Fruit fly (Drosophila melanogaster) whole organism, wandering third instar larva: ENCODE data around the gene sds22.

Source experiments
- Abd-B ChIP-seq: fragments of >200 bp; optimal IDR thresholded peaks from 2 replicates; lab custom pipeline; 2017; ENCODE audit warnings: missing biosample characterization, missing genetic modification characterization
- CG32264 ChIP-seq: fragments of 200-800 bp; sonication (Bioruptor generic); optimal IDR thresholded peaks from 2 replicates; lab custom pipeline; 2016; ENCODE audit warnings: missing biosample characterization, missing genetic modification characterization
- CG9705 ChIP-seq: fragments of 200-800 bp; sonication (Bioruptor generic); optimal IDR thresholded peaks from 2 replicates; lab custom pipeline; 2018; ENCODE audit warnings: missing biosample characterization, mild to moderate bottlenecking, missing genetic modification characterization
- CrebA ChIP-seq: fragments of 200-800 bp; sonication (Bioruptor generic); optimal IDR thresholded peaks from 2 replicates; lab custom pipeline; 2016; ENCODE audit warnings: missing biosample characterization, mild to moderate bottlenecking, missing genetic modification characterization, borderline replicate concordance
- Dfd ChIP-seq: fragments of >200 bp; optimal IDR thresholded peaks from 2 replicates; lab custom pipeline; 2017; ENCODE audit warnings: missing biosample characterization, missing genetic modification characterization
- Dif ChIP-seq: fragments of 200-275, 200-300 bp; sonication (Bioruptor generic); optimal IDR thresholded peaks from 2 replicates; lab custom pipeline; 2018; ENCODE audit warnings: missing biosample characterization, missing genetic modification characterization; ENCODE audit not compliant: partially characterized antibody
- GATAd ChIP-seq: sonication (Bioruptor generic); optimal IDR thresholded peaks from 2 replicates; lab custom pipeline; 2016; ENCODE audit warnings: missing biosample characterization, missing genetic modification characterization
- HLH106 ChIP-seq: fragments of 200-800 bp; optimal IDR thresholded peaks from 3 replicates; lab custom pipeline; 2019; ENCODE audit warnings: missing biosample characterization, mild to moderate bottlenecking, missing genetic modification characterization, moderate library complexity
- Hnf4 ChIP-seq: fragments of 200-800 bp; sonication (Bioruptor generic); optimal IDR thresholded peaks from 2 replicates; lab custom pipeline; 2016; ENCODE audit warnings: missing biosample characterization, mild to moderate bottlenecking, missing genetic modification characterization
- Hr78 ChIP-seq: fragments of >200 bp; optimal IDR thresholded peaks from 2 replicates; lab custom pipeline; 2017; ENCODE audit warnings: missing biosample characterization, missing genetic modification characterization
- Hr83 ChIP-seq: fragments of 200-300 bp; sonication (Bioruptor generic); optimal IDR thresholded peaks from 2 replicates; lab custom pipeline; 2016; ENCODE audit warnings: missing biosample characterization, mild to moderate bottlenecking, missing genetic modification characterization, moderate library complexity; ENCODE audit not compliant: poor library complexity, severe bottlenecking
- Jra ChIP-seq: sonication (Bioruptor generic); optimal IDR thresholded peaks from 2 replicates; lab custom pipeline; 2016; ENCODE audit warnings: missing biosample characterization, missing genetic modification characterization
- Mio ChIP-seq: sonication (Bioruptor generic); optimal IDR thresholded peaks from 2 replicates; lab custom pipeline; 2016; ENCODE audit warnings: missing biosample characterization, missing genetic modification characterization
- Myc ChIP-seq: fragments of >200 bp; optimal IDR thresholded peaks from 2 replicates; lab custom pipeline; 2017
- N ChIP-seq: fragments of >200 bp; optimal IDR thresholded peaks from 2 replicates; lab custom pipeline; 2018; ENCODE audit warnings: missing biosample characterization, missing external identifiers, missing genetic modification characterization
- OdsH ChIP-seq: fragments of 200-800 bp; sonication (Bioruptor generic); optimal IDR thresholded peaks from 2 replicates; lab custom pipeline; 2016; ENCODE audit warnings: missing biosample characterization, mild to moderate bottlenecking, missing genetic modification characterization
- Rel ChIP-seq, 2 experiments: fragments of 200-800 bp; sonication (Bioruptor generic) in 1 of 2; optimal IDR thresholded peaks; 2 replicates in 1 of 2; 3 replicates in 1 of 2; lab custom pipeline; 2016 to 2019; ENCODE audit warnings: mild to moderate bottlenecking in 2 of 2, missing biosample characterization in 2 of 2, missing genetic modification characterization in 2 of 2, moderate library complexity in 1 of 2
- Sp1 ChIP-seq: fragments of 200-800 bp; sonication (Bioruptor generic); optimal IDR thresholded peaks from 3 replicates; lab custom pipeline; 2019; ENCODE audit warnings: missing biosample characterization, mild to moderate bottlenecking, missing genetic modification characterization, moderate library complexity
- Vsx2 ChIP-seq: fragments of 200-300, 225-300 bp; sonication (Bioruptor generic); optimal IDR thresholded peaks from 2 replicates; lab custom pipeline; 2018; ENCODE audit warnings: missing biosample characterization, missing genetic modification characterization; ENCODE audit not compliant: partially characterized antibody
- br ChIP-seq: fragments of 200-800 bp; sonication (Bioruptor generic); optimal IDR thresholded peaks from 2 replicates; lab custom pipeline; 2016; ENCODE audit warnings: missing biosample characterization, missing genetic modification characterization
- brk ChIP-seq: fragments of 200-800 bp; sonication (Bioruptor generic); optimal IDR thresholded peaks from 2 replicates; lab custom pipeline; 2016; ENCODE audit warnings: missing biosample characterization, mild to moderate bottlenecking, missing genetic modification characterization
- dl ChIP-seq, 2 experiments: fragments of 175-275, 200-275 bp in 1 of 2; fragments of 200-275 bp in 1 of 2; sonication (Bioruptor generic); optimal IDR thresholded peaks; lab custom pipeline; 2018; ENCODE audit warnings: mild to moderate bottlenecking in 2 of 2, missing biosample characterization in 2 of 2, missing genetic modification characterization in 2 of 2, moderate library complexity in 2 of 2; ENCODE audit not compliant: partially characterized antibody in 2 of 2, insufficient read depth in 1 of 2
- dmrt93B ChIP-seq: fragments of 200-800 bp; sonication (Bioruptor generic); optimal IDR thresholded peaks from 2 replicates; lab custom pipeline; 2018; ENCODE audit warnings: missing biosample characterization, mild to moderate bottlenecking, missing genetic modification characterization
- dsf ChIP-seq: sonication (Bioruptor generic); optimal IDR thresholded peaks from 2 replicates; lab custom pipeline; 2016; ENCODE audit warnings: missing biosample characterization, missing genetic modification characterization, borderline replicate concordance
- ey ChIP-seq: fragments of 200-800 bp; sonication (Bioruptor generic); optimal IDR thresholded peaks from 2 replicates; lab custom pipeline; 2016; ENCODE audit warnings: missing biosample characterization, missing genetic modification characterization
- foxo ChIP-seq, 2 experiments: fragments of 200-800 bp; sonication (Bioruptor generic); optimal IDR thresholded peaks; 2 replicates in 1 of 2; 3 replicates in 1 of 2; lab custom pipeline; 2016 to 2017; ENCODE audit warnings: missing biosample characterization in 2 of 2, missing genetic modification characterization in 2 of 2
- fru ChIP-seq: fragments of 200-800 bp; sonication (Bioruptor generic); optimal IDR thresholded peaks from 3 replicates; lab custom pipeline; 2016; ENCODE audit warnings: missing biosample characterization, mild to moderate bottlenecking, missing genetic modification characterization
- h ChIP-seq: fragments of 200-800 bp; sonication (Bioruptor generic); optimal IDR thresholded peaks from 3 replicates; lab custom pipeline; 2016; ENCODE audit warnings: missing biosample characterization, mild to moderate bottlenecking, missing genetic modification characterization
- jim ChIP-seq: fragments of 175-275, 200-325 bp; sonication (Bioruptor generic); optimal IDR thresholded peaks from 2 replicates; lab custom pipeline; 2016; ENCODE audit warnings: missing biosample characterization, mild to moderate bottlenecking, missing genetic modification characterization
- lola ChIP-seq: fragments of >200 bp; optimal IDR thresholded peaks from 2 replicates; lab custom pipeline; 2017; ENCODE audit warnings: missing biosample characterization, missing genetic modification characterization
- pan ChIP-seq: fragments of >200 bp; optimal IDR thresholded peaks from 2 replicates; lab custom pipeline; 2017
- psq ChIP-seq: fragments of 200-800 bp; sonication (Bioruptor generic); optimal IDR thresholded peaks from 3 replicates; lab custom pipeline; 2017; ENCODE audit warnings: missing biosample characterization, mild to moderate bottlenecking, missing genetic modification characterization, moderate library complexity
- rgr ChIP-seq: fragments of 200-800 bp; sonication (Bioruptor generic); optimal IDR thresholded peaks from 3 replicates; lab custom pipeline; 2016; ENCODE audit warnings: missing biosample characterization, mild to moderate bottlenecking, missing genetic modification characterization
- sage ChIP-seq: fragments of 200-800 bp; sonication (Bioruptor generic); optimal IDR thresholded peaks from 2 replicates; lab custom pipeline; 2016; ENCODE audit warnings: missing biosample characterization, mild to moderate bottlenecking, missing genetic modification characterization
- sv ChIP-seq: fragments of 200-800 bp; sonication (Bioruptor generic); optimal IDR thresholded peaks from 3 replicates; lab custom pipeline; 2016; ENCODE audit warnings: missing biosample characterization, missing genetic modification characterization
- tai ChIP-seq: sonication (Bioruptor generic); optimal IDR thresholded peaks from 2 replicates; lab custom pipeline; 2016; ENCODE audit warnings: missing biosample characterization, missing genetic modification characterization
- usp ChIP-seq: fragments of >200 bp; optimal IDR thresholded peaks from 2 replicates; lab custom pipeline; 2017; ENCODE audit warnings: missing biosample characterization, missing genetic modification characterization
- woc ChIP-seq: sonication (Bioruptor generic); optimal IDR thresholded peaks from 2 replicates; lab custom pipeline; 2016; ENCODE audit warnings: missing biosample characterization, mild to moderate bottlenecking, missing genetic modification characterization

sds22 gene

dm6 chr3R:17386168-17386819 lies 5.1 kb upstream of the sds22 start:
- TF ChIP-seq Myc (lab: Kevin White, UChicago) (no peak), CG9705 (peak; percentile 37), lola (GFP tag; lab: Kevin White, UChicago) (no peak), GATAd (GFP tag; lab: Kevin White, UChicago) (no peak), CrebA (no peak), foxo (GFP tag; optimal IDR thresholded peaks at IDR 0.05; lab: Kevin White, UChicago) (peak in 1 of 2 experiments; percentile 81), Sp1 (GFP tag; lab: Kevin White, UChicago) (peak; percentile 48), OdsH (GFP tag; lab: Kevin White, UChicago) (peak; percentile 63), jim (no peak), Mio (GFP tag; lab: Kevin White, UChicago) (no peak), woc (GFP tag; lab: Kevin White, UChicago) (peak; percentile 52), Vsx2 (GFP tag; lab: Kevin White, UChicago) (no peak), Jra (no peak), Dfd (GFP tag; lab: Kevin White, UChicago) (peak; percentile 5), psq (GFP tag; lab: Kevin White, UChicago) (peak; percentile 60), sv (GFP tag; lab: Kevin White, UChicago) (peak; percentile 11), Abd-B (GFP tag; lab: Kevin White, UChicago) (no peak), CG32264 (peak; percentile 4), tai (GFP tag; lab: Kevin White, UChicago) (no peak), h (peak; percentile 84), Rel (GFP tag; optimal IDR thresholded peaks at IDR 0.05; lab: Kevin White, UChicago) (no peak), Rel (tag; optimal IDR thresholded peaks at IDR 0.05; lab: Kevin White, UChicago) (peak; percentile 83), fru (GFP tag; lab: Kevin White, UChicago) (peak; percentile 73), HLH106 (peak; percentile 78), rgr (GFP tag; lab: Kevin White, UChicago) (peak; percentile 64), sage (GFP tag; lab: Kevin White, UChicago) (no peak), dsf (GFP tag; lab: Kevin White, UChicago) (no peak), brk (no peak), usp (GFP tag; lab: Kevin White, UChicago) (no peak), ey (GFP tag; lab: Kevin White, UChicago) (peak; percentile 69), br (GFP tag; lab: Kevin White, UChicago) (peak; percentile 71), Hr83 (GFP tag; lab: Kevin White, UChicago) (no peak), dmrt93B (GFP tag; lab: Kevin White, UChicago) (peak; percentile 65), Hnf4 (peak; percentile 69)

- TF ChIP-seq woc (GFP tag; lab: Kevin White, UChicago) (peak; percentile 70), N (no peak), lola (GFP tag; lab: Kevin White, UChicago) (no peak), CG9705 (no peak), sv (GFP tag; lab: Kevin White, UChicago) (no peak), HLH106 (peak; percentile 15), jim (no peak), Vsx2 (GFP tag; lab: Kevin White, UChicago) (no peak), Hnf4 (no peak), Jra (peak; percentile 42), fru (GFP tag; lab: Kevin White, UChicago) (peak; percentile 39), foxo (GFP tag; optimal IDR thresholded peaks at IDR 0.05; lab: Kevin White, UChicago) (peak in 1 of 2 experiments; percentile 48), CrebA (no peak), OdsH (GFP tag; lab: Kevin White, UChicago) (peak; percentile 4), Dif (GFP tag; lab: Kevin White, UChicago) (no peak), dl (GFP tag; optimal IDR thresholded peaks at IDR 0.05; lab: Kevin White, UChicago; ENCODE audit: insufficient read depth in 1 of 2, partially characterized antibody in 2 of 2) (no peak), ey (GFP tag; lab: Kevin White, UChicago) (peak; percentile 32), tai (GFP tag; lab: Kevin White, UChicago) (peak; percentile 19), Rel (GFP tag; optimal IDR thresholded peaks at IDR 0.05; lab: Kevin White, UChicago) (no peak), Rel (tag; optimal IDR thresholded peaks at IDR 0.05; lab: Kevin White, UChicago) (peak; percentile 34), Hr78 (GFP tag; lab: Kevin White, UChicago) (no peak), Mio (GFP tag; lab: Kevin White, UChicago) (no peak), pan (lab: Kevin White, UChicago) (peak; percentile 79), psq (GFP tag; lab: Kevin White, UChicago) (peak; percentile 43), rgr (GFP tag; lab: Kevin White, UChicago) (peak; percentile 32), Sp1 (GFP tag; lab: Kevin White, UChicago) (peak; percentile 34), Hr83 (GFP tag; lab: Kevin White, UChicago) (peak; percentile 66), dmrt93B (GFP tag; lab: Kevin White, UChicago) (peak; percentile 37), br (GFP tag; lab: Kevin White, UChicago) (peak; percentile 5), dsf (GFP tag; lab: Kevin White, UChicago) (no peak), Myc (lab: Kevin White, UChicago) (no peak), brk (no peak), Abd-B (GFP tag; lab: Kevin White, UChicago) (no peak), Dfd (GFP tag; lab: Kevin White, UChicago) (peak; percentile 0), usp (GFP tag; lab: Kevin White, UChicago) (no peak), h (no peak), CG32264 (no peak), sage (GFP tag; lab: Kevin White, UChicago) (no peak), GATAd (GFP tag; lab: Kevin White, UChicago) (no peak)
Observed at dm6 chr3R:17394318-17395188, 3.2 kb downstream of the sds22 start, which contains the start of gene CREG. TSS of gene CREG (minus strand) at chr3R:17394640.
